Worm (Caenorhabditis elegans) whole organism, midembryonic: ENCODE results near the gene sre-20.

Source experiments
- cog-1 ChIP-seq: sonication (generic microtip); optimal IDR thresholded peaks from 2 replicates; lab custom pipeline; 2016; ENCODE audit warnings: missing genetic modification characterization, missing compliant biosample characterization
- flt-1 ChIP-seq: fragments of 200-800 bp; sonication (Bioruptor generic); IDR thresholded peaks from 2 replicates; pipeline ENCODE4 v1.3.6; 2022; ENCODE audit warnings: missing genetic modification characterization, missing compliant biosample characterization

- TF ChIP-seq flt-1 (GFP tag; lab: Robert Waterston, UW) (no peak), cog-1 (tag; lab: Kevin White, UChicago) (no peak)
Observed at ce11 chrV:12816672-12817071, 31.9 kb upstream of the sre-20 start.
